Worm (Caenorhabditis elegans) whole organism, L4 larva: ENCODE results near the gene T13F3.4.

ENCODE experiments used
- aha-1 ChIP-seq: fragments of 150-350 bp; peaks from one replicate; lab custom pipeline; 2014; ENCODE audit warnings: missing biosample characterization, missing genetic modification characterization
- egl-27 ChIP-seq: sonication (generic microtip); optimal IDR thresholded peaks from 3 replicates; lab custom pipeline; 2017; ENCODE audit warnings: missing biosample characterization, missing genetic modification reagents, missing genetic modification characterization
- nhr-11 ChIP-seq: fragments of 150-350 bp; optimal IDR thresholded peaks from 2 replicates; lab custom pipeline; 2014; ENCODE audit warnings: missing biosample characterization, missing genetic modification characterization
- nhr-237 ChIP-seq: sonication (generic microtip); optimal IDR thresholded peaks from 2 replicates; lab custom pipeline; 2017; ENCODE audit warnings: missing biosample characterization, missing genetic modification characterization

- no peak for TF ChIP-seq egl-27 (tag; lab: Kevin White, UChicago)
- TF ChIP-seq nhr-237 (tag; lab: Kevin White, UChicago), result no peak
- TF ChIP-seq aha-1 (tag; lab: Kevin White, UChicago), result no peak
- TF ChIP-seq nhr-11 (tag; lab: Kevin White, UChicago), result no peak
Measured at ce11 chrV:16226581-16226980, 39.8 kb downstream of the T13F3.4 start, which contains the start of gene F11A5.13.
